Worm (Caenorhabditis elegans): Measurements from ENCODE around the gene ZK287.1.

- no peak for TF ChIP-seq aly-2 (tag; optimal IDR thresholded peaks at IDR 0.05)
- TF ChIP-seq nhr-11 (tag; optimal IDR thresholded peaks at IDR 0.05) = no peak
- TF ChIP-seq ama-1 (optimal IDR thresholded peaks at IDR 0.05) = no peak
- TF ChIP-seq dmd-4 (tag; optimal IDR thresholded peaks at IDR 0.05) = no peak
Measured at ce11 chrV:9625122-9625521, 41.4 kb upstream of the ZK287.1 start, which contains the start of gene idpc-4.

Data from whole organism, L2 larva.